Fruit fly (Drosophila melanogaster) whole organism, embryonic: Measurements from ENCODE around the gene Ten-m.

ENCODE experiments used
- Antp ChIP-seq: fragments of 200-800 bp; sonication (Bioruptor generic); optimal IDR thresholded peaks from 3 replicates; lab custom pipeline; 2016; ENCODE audit warnings: missing biosample characterization, missing genetic modification characterization
- CG10274 ChIP-seq: fragments of 200-800 bp; sonication (Bioruptor generic); optimal IDR thresholded peaks from 3 replicates; lab custom pipeline; 2017; ENCODE audit warnings: missing biosample characterization, mild to moderate bottlenecking, missing genetic modification characterization
- CG11247 ChIP-seq: fragments of 200-800 bp; sonication (Bioruptor generic); IDR thresholded peaks from 2 replicates; pipeline ENCODE4 v1.3.6; 2022; ENCODE audit warnings: missing biosample characterization, missing genetic modification characterization
- CG1233 ChIP-seq: fragments of 200-800 bp; sonication (Bioruptor generic); optimal IDR thresholded peaks from 4 replicates; lab custom pipeline; 2018; ENCODE audit warnings: missing biosample characterization, mild to moderate bottlenecking, missing genetic modification characterization
- CG12769 ChIP-seq: fragments of 200-800 bp; sonication (Bioruptor generic); optimal IDR thresholded peaks from 2 replicates; lab custom pipeline; 2019; ENCODE audit warnings: missing biosample characterization, mild to moderate bottlenecking, missing genetic modification characterization, moderate library complexity
- CG15011 ChIP-seq: fragments of 200-800 bp; sonication (Bioruptor generic); optimal IDR thresholded peaks from 3 replicates; lab custom pipeline; 2018; ENCODE audit warnings: missing biosample characterization, mild to moderate bottlenecking, missing genetic modification characterization
- CG15073 ChIP-seq: fragments of 200-800 bp; sonication (Bioruptor generic); optimal IDR thresholded peaks from 2 replicates; lab custom pipeline; 2016; ENCODE audit warnings: missing biosample characterization, missing genetic modification characterization
- CG17328 ChIP-seq: fragments of 200-800 bp; sonication (Bioruptor generic); IDR thresholded peaks from 2 replicates; pipeline ENCODE4 v1.3.6; 2022; ENCODE audit warnings: missing biosample characterization, missing genetic modification characterization
- CG18619 ChIP-seq: fragments of 200-800 bp; sonication (Bioruptor generic); optimal IDR thresholded peaks from 3 replicates; lab custom pipeline; 2017; ENCODE audit warnings: missing biosample characterization, mild to moderate bottlenecking, missing genetic modification characterization
- CG2116 ChIP-seq: fragments of 200-800 bp; sonication (Bioruptor generic); optimal IDR thresholded peaks from 3 replicates; lab custom pipeline; 2018; ENCODE audit warnings: missing biosample characterization, mild to moderate bottlenecking, missing genetic modification characterization
- CG2120 ChIP-seq: fragments of 200-800 bp; sonication (Bioruptor generic); optimal IDR thresholded peaks from 3 replicates; lab custom pipeline; 2016; ENCODE audit warnings: missing biosample characterization, missing genetic modification characterization
- CG30403 ChIP-seq: fragments of 200-800 bp; sonication (Bioruptor generic); optimal IDR thresholded peaks from 3 replicates; lab custom pipeline; 2016; ENCODE audit warnings: missing biosample characterization, missing genetic modification characterization
- CG34422 ChIP-seq: fragments of 200-800 bp; sonication (Bioruptor generic); IDR thresholded peaks from 3 replicates; pipeline ENCODE4 v1.3.6; 2022; ENCODE audit warnings: missing biosample characterization, missing genetic modification characterization
- CG3838 ChIP-seq: fragments of 200-800 bp; sonication (Bioruptor generic); optimal IDR thresholded peaks from 3 replicates; lab custom pipeline; 2016; ENCODE audit warnings: missing biosample characterization, missing genetic modification characterization
- CG4707 ChIP-seq: fragments of 200-800 bp; sonication (Bioruptor generic); optimal IDR thresholded peaks from 2 replicates; lab custom pipeline; 2018; ENCODE audit warnings: missing biosample characterization, mild to moderate bottlenecking, missing genetic modification characterization, moderate library complexity
- CG5245 ChIP-seq: fragments of 200-800 bp; sonication (Bioruptor generic); optimal IDR thresholded peaks from 3 replicates; lab custom pipeline; 2016; ENCODE audit warnings: missing biosample characterization, missing genetic modification characterization
- CG5953 ChIP-seq: fragments of 200-800 bp; sonication (Bioruptor generic); IDR thresholded peaks from 2 replicates; pipeline ENCODE4 v1.3.6; 2022; ENCODE audit warnings: missing biosample characterization, missing genetic modification characterization
- CG8290 ChIP-seq, 3 experiments: fragments of 200-800 bp; sonication (Bioruptor generic); optimal IDR thresholded peaks; 2 replicates each; lab custom pipeline; 2016 to 2019; ENCODE audit warnings: missing biosample characterization in 3 of 3, missing genetic modification characterization in 3 of 3, mild to moderate bottlenecking in 2 of 3, moderate library complexity in 1 of 3
- CHES-1-like ChIP-seq: fragments of 200-800 bp; sonication (Bioruptor generic); optimal IDR thresholded peaks from 2 replicates; lab custom pipeline; 2016; ENCODE audit warnings: missing biosample characterization, missing genetic modification characterization
- Dbx ChIP-seq: fragments of 200-800 bp; sonication (Bioruptor generic); IDR thresholded peaks from 3 replicates; pipeline ENCODE4 v1.3.6; 2022; ENCODE audit warnings: missing biosample characterization, missing genetic modification characterization
- Dip3 ChIP-seq: fragments of 200-800 bp; sonication (Bioruptor generic); optimal IDR thresholded peaks from 3 replicates; lab custom pipeline; 2016; ENCODE audit warnings: missing biosample characterization, missing genetic modification characterization
- Elba2 ChIP-seq: fragments of 200-800 bp; sonication (Bioruptor generic); optimal IDR thresholded peaks from 3 replicates; lab custom pipeline; 2016; ENCODE audit warnings: missing biosample characterization, missing genetic modification characterization
- Ets65A ChIP-seq: fragments of 200-800 bp; sonication (Bioruptor generic); peaks from one replicate; lab custom pipeline; 2016; ENCODE audit warnings: missing biosample characterization, missing genetic modification characterization
- HHEX ChIP-seq: fragments of 200-800 bp; sonication (Bioruptor generic); optimal IDR thresholded peaks from 3 replicates; lab custom pipeline; 2017; ENCODE audit warnings: missing biosample characterization, mild to moderate bottlenecking, missing genetic modification characterization, missing genetic modification reagents
- HLH3B ChIP-seq: fragments of 200-800 bp; sonication (Bioruptor generic); IDR thresholded peaks from 2 replicates; pipeline ENCODE4 v1.3.6; 2022; ENCODE audit warnings: missing biosample characterization, missing genetic modification characterization
- Hmr ChIP-seq: fragments of 200-800 bp; sonication (Bioruptor generic); optimal IDR thresholded peaks from 3 replicates; lab custom pipeline; 2017; ENCODE audit warnings: mild to moderate bottlenecking, missing biosample characterization, missing genetic modification reagents, missing genetic modification characterization
- Lhr ChIP-seq: fragments of 200-800 bp; sonication (Bioruptor generic); optimal IDR thresholded peaks from 3 replicates; lab custom pipeline; 2017; ENCODE audit warnings: mild to moderate bottlenecking, missing biosample characterization, missing genetic modification reagents, missing genetic modification characterization
- Optix ChIP-seq: fragments of 200-800 bp; sonication (Bioruptor generic); IDR thresholded peaks from 3 replicates; pipeline ENCODE4 v1.3.6; 2022; ENCODE audit warnings: missing biosample characterization, missing genetic modification characterization
- Sry-β ChIP-seq: fragments of 200-800 bp; sonication (Bioruptor generic); optimal IDR thresholded peaks from 2 replicates; lab custom pipeline; 2018; ENCODE audit warnings: missing biosample characterization, mild to moderate bottlenecking, missing genetic modification characterization, moderate library complexity
- bigmax ChIP-seq: fragments of 200-800 bp; sonication (Bioruptor generic); optimal IDR thresholded peaks from 2 replicates; lab custom pipeline; 2018; ENCODE audit warnings: missing biosample characterization, mild to moderate bottlenecking, missing genetic modification characterization
- chif ChIP-seq, 2 experiments: fragments of 200-800 bp; sonication (Bioruptor generic); optimal IDR thresholded peaks; 3 replicates each; lab custom pipeline; 2016; ENCODE audit warnings: missing biosample characterization in 2 of 2, missing genetic modification characterization in 2 of 2
- crol ChIP-seq: fragments of 200-800 bp; sonication (Bioruptor generic); IDR thresholded peaks from 2 replicates; pipeline ENCODE4 v1.3.6; 2022; ENCODE audit warnings: missing biosample characterization, missing genetic modification characterization
- dpn ChIP-seq, 2 experiments: fragments of 200-800 bp; sonication (Bioruptor generic); optimal IDR thresholded peaks; 3 replicates each; lab custom pipeline; 2016; ENCODE audit warnings: missing biosample characterization in 2 of 2, missing genetic modification characterization in 2 of 2
- dysf ChIP-seq: fragments of 200-800 bp; sonication (Bioruptor generic); IDR thresholded peaks from 3 replicates; pipeline ENCODE4 v1.3.6; 2022; ENCODE audit warnings: missing biosample characterization, missing genetic modification characterization
- gcm2 ChIP-seq: fragments of 200-800 bp; sonication (Bioruptor generic); optimal IDR thresholded peaks from 2 replicates; lab custom pipeline; 2016; ENCODE audit warnings: missing biosample characterization, missing genetic modification characterization
- gem ChIP-seq: fragments of 200-800 bp; sonication (Bioruptor generic); optimal IDR thresholded peaks from 2 replicates; lab custom pipeline; 2019; ENCODE audit warnings: missing biosample characterization, mild to moderate bottlenecking, missing genetic modification characterization, moderate library complexity
- gfzf ChIP-seq: fragments of 200-800 bp; sonication (Bioruptor generic); optimal IDR thresholded peaks from 2 replicates; lab custom pipeline; 2016; ENCODE audit warnings: missing biosample characterization, mild to moderate bottlenecking, missing genetic modification characterization, moderate library complexity
- gt ChIP-seq: fragments of 200-800 bp; sonication (Bioruptor generic); IDR thresholded peaks from 2 replicates; pipeline ENCODE4 v1.3.6; 2022; ENCODE audit warnings: missing biosample characterization, missing genetic modification characterization
- hbn ChIP-seq: fragments of 200-800 bp; sonication (Bioruptor generic); IDR thresholded peaks from 2 replicates; pipeline ENCODE4 v1.3.6; 2022; ENCODE audit warnings: missing biosample characterization, missing genetic modification characterization; ENCODE audit not compliant: partially characterized antibody
- her ChIP-seq: fragments of 200-800 bp; sonication (Bioruptor generic); optimal IDR thresholded peaks from 2 replicates; lab custom pipeline; 2016; ENCODE audit warnings: missing biosample characterization, missing genetic modification characterization
- mam ChIP-seq: fragments of 200-800 bp; sonication (Bioruptor generic); optimal IDR thresholded peaks from 3 replicates; lab custom pipeline; 2016; ENCODE audit warnings: missing biosample characterization, missing genetic modification characterization
- nmo ChIP-seq: fragments of 200-800 bp; sonication (Bioruptor generic); optimal IDR thresholded peaks from 2 replicates; lab custom pipeline; 2018; ENCODE audit warnings: missing biosample characterization, mild to moderate bottlenecking, missing genetic modification characterization, moderate library complexity
- pb ChIP-seq: fragments of 200-800 bp; sonication (Bioruptor generic); optimal IDR thresholded peaks from 3 replicates; lab custom pipeline; 2016; ENCODE audit warnings: missing biosample characterization, missing genetic modification characterization
- ranshi ChIP-seq: fragments of 200-800 bp; sonication (Bioruptor generic); IDR thresholded peaks from 2 replicates; pipeline ENCODE4 v1.3.6; 2022; ENCODE audit warnings: missing biosample characterization, missing genetic modification characterization
- salm ChIP-seq: fragments of 200-800 bp; sonication (Bioruptor generic); optimal IDR thresholded peaks from 2 replicates; lab custom pipeline; 2018; ENCODE audit warnings: missing biosample characterization, mild to moderate bottlenecking, missing genetic modification characterization
- sens ChIP-seq: fragments of 200-800 bp; sonication (Bioruptor generic); peaks from one replicate; lab custom pipeline; 2016; ENCODE audit warnings: missing biosample characterization, missing genetic modification characterization
- ttk ChIP-seq: fragments of 200-800 bp; sonication (Bioruptor generic); IDR thresholded peaks from 2 replicates; pipeline ENCODE4 v2.1.2; 2022; ENCODE audit warnings: missing biosample characterization, missing genetic modification characterization
- wek ChIP-seq: fragments of 200-800 bp; sonication (Bioruptor generic); optimal IDR thresholded peaks from 3 replicates; lab custom pipeline; 2018; ENCODE audit warnings: missing biosample characterization, mild to moderate bottlenecking, missing genetic modification characterization, moderate library complexity
- zfh1 ChIP-seq: fragments of 200-800 bp; sonication (Bioruptor generic); IDR thresholded peaks from 3 replicates; pipeline ENCODE4 v1.3.6; 2022; ENCODE audit warnings: missing biosample characterization, missing genetic modification characterization
- zfh2 ChIP-seq: fragments of 200-800 bp; sonication (Bioruptor generic); optimal IDR thresholded peaks from 2 replicates; lab custom pipeline; 2016; ENCODE audit warnings: missing biosample characterization, missing genetic modification characterization

Gene Ten-m

dm6 chr3L:22275989-22276388 lies 131.7 kb downstream of the Ten-m start (continued):
- TF ChIP-seq dysf (peak; percentile 47; the same call in 1 of the 3 replicates), CG12769 (tag; lab: Kevin White, UChicago) (peak; percentile 55), CG15073 (no peak), chif (GFP tag; optimal IDR thresholded peaks at IDR 0.05; lab: Kevin White, UChicago) (no peak), CG2120 (peak; percentile 25), CG2116 (no peak), crol (GFP tag; lab: Robert Waterston, UW) (no peak), zfh2 (GFP tag; lab: Kevin White, UChicago) (peak; percentile 11), ranshi (GFP tag; lab: Robert Waterston, UW) (peak; percentile 13; the same call in 1 of the 2 replicates), mam (GFP tag; lab: Kevin White, UChicago) (peak; percentile 46), Ets65A (GFP tag; lab: Kevin White, UChicago) (peak; percentile 31), HHEX (peak; percentile 4), HLH3B (GFP tag; lab: Robert Waterston, UW) (peak; percentile 24; the same call in 1 of the 2 replicates), CG5953 (GFP tag; lab: Robert Waterston, UW) (no peak), CG4707 (peak; percentile 79), gem (peak; percentile 10), Optix (0 out of 3 replicates have a peak, but pooled peaks have one; percentile 28), hbn (GFP tag; lab: Robert Waterston, UW) (no peak), CG30403 (GFP tag; lab: Kevin White, UChicago) (peak; percentile 14), Dip3 (GFP tag; lab: Kevin White, UChicago) (peak; percentile 0), dpn (GFP tag; optimal IDR thresholded peaks at IDR 0.05; lab: Kevin White, UChicago) (no peak), ttk (GFP tag; lab: Robert Waterston, UW) (no peak), zfh1 (GFP tag; lab: Robert Waterston, UW) (no peak), Hmr (no peak), Dbx (GFP tag; lab: Robert Waterston, UW) (no peak), CG11247 (no peak)

DNA sequence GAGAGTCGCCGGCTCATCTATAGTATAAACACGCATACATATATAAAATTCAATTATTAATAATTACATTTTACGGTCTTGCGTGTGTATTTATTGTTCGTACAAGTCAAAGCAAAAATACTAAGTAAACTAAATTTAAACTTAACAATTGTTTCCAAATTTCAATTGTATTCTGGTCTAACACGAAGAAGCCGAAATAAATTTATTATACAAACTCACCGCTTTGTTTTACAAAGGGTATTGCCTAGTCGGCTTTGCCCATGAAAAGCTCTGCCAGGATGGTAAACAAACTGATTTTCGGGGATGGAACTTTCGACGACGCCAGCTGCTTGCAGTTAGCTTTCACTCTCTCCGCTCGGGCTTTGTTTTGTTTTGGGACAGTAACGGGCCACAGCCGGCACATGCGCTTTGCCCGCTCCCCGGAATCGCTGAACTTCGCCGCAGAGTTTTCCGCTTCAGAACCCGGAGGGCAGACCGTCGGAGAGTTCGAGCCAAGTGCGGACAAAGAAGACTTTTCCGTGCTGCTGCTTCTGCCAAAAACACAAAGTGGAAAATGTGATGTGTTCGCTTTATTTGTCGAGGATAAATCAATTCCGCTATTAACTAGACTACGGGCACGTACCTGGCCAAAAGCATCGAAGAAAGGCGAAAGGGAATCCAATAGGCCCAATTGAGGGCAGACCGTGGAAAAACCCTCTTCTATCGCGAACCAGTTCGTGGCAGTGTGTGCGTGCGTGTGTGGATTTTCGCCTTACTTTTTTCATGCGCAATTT lies 133.9 kb downstream of the Ten-m start, which contains the start of gene Srpk79D:
Gene Srpk79D (plus strand): TSS at position 457 of the 773 bp plus-strand sequence.
- no peak for TF ChIP-seq CG10274
- no peak for TF ChIP-seq wek
- no peak for TF ChIP-seq salm (tag; lab: Kevin White, UChicago)
- no peak for TF ChIP-seq CG15011 (GFP tag; lab: Kevin White, UChicago)
- TF ChIP-seq CG8290 (GFP tag; optimal IDR thresholded peaks at IDR 0.05; lab: Kevin White, UChicago): no peak
- no peak for TF ChIP-seq CG8290 (tag; optimal IDR thresholded peaks at IDR 0.05; lab: Kevin White, UChicago)
- TF ChIP-seq gcm2: no peak
- TF ChIP-seq Elba2 (GFP tag; lab: Kevin White, UChicago): peak; percentile 6
- TF ChIP-seq bigmax (GFP tag; lab: Kevin White, UChicago): no peak
- no peak for TF ChIP-seq Lhr (GFP tag; lab: Kevin White, UChicago)
- no peak for TF ChIP-seq Optix
- no peak for TF ChIP-seq nmo
- TF ChIP-seq sens (GFP tag; lab: Kevin White, UChicago): peak; percentile 57
- TF ChIP-seq CG34422 (GFP tag; lab: Robert Waterston, UW): no peak
- TF ChIP-seq CG3838: no peak
- TF ChIP-seq Sry-β: no peak
- TF ChIP-seq gt (GFP tag; lab: Robert Waterston, UW): no peak
- TF ChIP-seq pb (GFP tag; lab: Kevin White, UChicago): no peak
- TF ChIP-seq CG17328 (GFP tag; lab: Robert Waterston, UW): no peak
- TF ChIP-seq zfh1 (GFP tag; lab: Robert Waterston, UW): no peak
- no peak for TF ChIP-seq Ets65A (GFP tag; lab: Kevin White, UChicago)
- no peak for TF ChIP-seq her (GFP tag; lab: Kevin White, UChicago)
- no peak for TF ChIP-seq CG5245 (GFP tag; lab: Kevin White, UChicago)
- no peak for TF ChIP-seq Antp (GFP tag; lab: Kevin White, UChicago)
- TF ChIP-seq CG1233 (GFP tag; lab: Kevin White, UChicago): no peak
- TF ChIP-seq CG18619 (GFP tag; lab: Kevin White, UChicago): no peak
- TF ChIP-seq CHES-1-like (GFP tag; lab: Kevin White, UChicago): no peak
- no peak for TF ChIP-seq gfzf (GFP tag; lab: Kevin White, UChicago)
- TF ChIP-seq CG30403 (GFP tag; lab: Kevin White, UChicago): peak; percentile 3
